Worm (Caenorhabditis elegans) whole organism, early embryonic: ENCODE measurements around the gene mab-10.

Source experiments
- B0310.2 ChIP-seq: sonication (generic microtip); optimal IDR thresholded peaks from 2 replicates; lab custom pipeline; 2016; ENCODE audit warnings: mild to moderate bottlenecking, missing genetic modification characterization, missing compliant biosample characterization
- F13C5.2 ChIP-seq: sonication (generic microtip); optimal IDR thresholded peaks from 2 replicates; lab custom pipeline; 2017; ENCODE audit warnings: mild to moderate bottlenecking, missing genetic modification characterization, inconsistent platforms, missing compliant biosample characterization
- aly-1 ChIP-seq: sonication (generic microtip); optimal IDR thresholded peaks from 2 replicates; lab custom pipeline; 2016; ENCODE audit warnings: missing genetic modification characterization, missing compliant biosample characterization
- ama-1 ChIP-seq: fragments of 150-350 bp; optimal IDR thresholded peaks from 2 replicates; lab custom pipeline; 2014
- ceh-13 ChIP-seq: fragments of 200-800 bp; sonication (Bioruptor generic); optimal IDR thresholded peaks from 2 replicates; lab custom pipeline; 2018; ENCODE audit warnings: mild to moderate bottlenecking, missing genetic modification characterization, missing compliant biosample characterization
- ceh-36 ChIP-seq: sonication (generic microtip); optimal IDR thresholded peaks from 2 replicates; lab custom pipeline; 2016; ENCODE audit warnings: missing genetic modification characterization, inconsistent platforms, missing compliant biosample characterization
- ets-7 ChIP-seq: sonication (generic microtip); optimal IDR thresholded peaks from 2 replicates; lab custom pipeline; 2016; ENCODE audit warnings: missing genotype, missing genetic modification characterization, missing compliant biosample characterization
- flt-1 ChIP-seq: fragments of 200-800 bp; sonication (Bioruptor generic); IDR thresholded peaks from 2 replicates; pipeline ENCODE4 v1.3.6; 2022; ENCODE audit warnings: missing genetic modification characterization, missing compliant biosample characterization
- hmbx-1 ChIP-seq: sonication (generic microtip); optimal IDR thresholded peaks from 2 replicates; lab custom pipeline; 2016; ENCODE audit warnings: mild to moderate bottlenecking, missing genetic modification characterization, missing compliant biosample characterization
- hmg-4 ChIP-seq: fragments of 200-800 bp; sonication (Bioruptor generic); optimal IDR thresholded peaks from 2 replicates; lab custom pipeline; 2018; ENCODE audit warnings: mild to moderate bottlenecking, missing genetic modification characterization, missing compliant biosample characterization
- hnd-1 ChIP-seq: sonication (generic microtip); optimal IDR thresholded peaks from 2 replicates; lab custom pipeline; 2016; ENCODE audit warnings: missing genetic modification characterization, missing compliant biosample characterization
- pes-1 ChIP-seq: fragments of 200-800 bp; sonication (Bioruptor generic); IDR thresholded peaks from 2 replicates; pipeline ENCODE4 v1.3.6; 2022; ENCODE audit warnings: missing genetic modification reagents, missing genetic modification characterization, missing compliant biosample characterization
- scrt-1 ChIP-seq: fragments of 200-800 bp; sonication (Bioruptor generic); IDR thresholded peaks from 2 replicates; pipeline ENCODE4 v1.3.6; 2022; ENCODE audit warnings: missing genetic modification characterization, missing compliant biosample characterization
- sea-1 ChIP-seq: fragments of 200-800 bp; sonication (Bioruptor generic); conservative IDR thresholded peaks from 2 replicates; pipeline ENCODE4 v1.3.6; 2022; ENCODE audit warnings: missing genetic modification characterization, missing compliant biosample characterization
- tbx-11 ChIP-seq: fragments of 200-800 bp; sonication (Bioruptor generic); IDR thresholded peaks from 2 replicates; pipeline ENCODE4 v1.3.6; 2022; ENCODE audit warnings: missing genetic modification characterization, missing compliant biosample characterization
- tbx-37 ChIP-seq: fragments of 200-800 bp; sonication (Bioruptor generic); conservative IDR thresholded peaks from 2 replicates; pipeline ENCODE4 v1.3.6; 2022; ENCODE audit warnings: missing genetic modification reagents, missing genetic modification characterization, missing compliant biosample characterization
- tra-4 ChIP-seq: sonication (generic microtip); optimal IDR thresholded peaks from 2 replicates; lab custom pipeline; 2017; ENCODE audit warnings: missing genetic modification characterization, missing compliant biosample characterization

mab-10 gene

DNA sequence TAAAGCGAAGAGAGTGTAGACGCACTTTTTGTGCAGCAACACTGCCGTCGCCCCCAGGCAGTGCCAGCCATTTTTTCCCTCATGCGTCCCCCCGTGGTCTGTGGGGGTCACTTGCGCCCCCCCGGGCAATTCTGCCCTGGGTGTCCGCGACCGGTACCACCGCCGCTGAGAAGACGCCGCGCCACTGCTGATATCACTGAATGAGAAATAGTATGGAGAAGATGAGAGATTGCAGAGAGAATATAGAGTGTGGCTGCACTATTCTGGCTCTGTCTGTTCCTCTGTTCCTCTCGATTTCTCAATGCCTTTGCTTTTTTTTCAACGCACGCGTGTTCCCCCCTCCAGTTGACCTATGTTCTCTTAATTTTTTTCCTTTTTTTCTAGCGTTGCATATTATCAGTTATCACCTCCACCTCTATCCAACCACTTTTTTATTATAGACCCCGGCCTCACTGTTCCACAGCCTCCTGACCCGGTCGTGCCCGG, at the start of gene mab-10:
Gene mab-10, plus strand, starts transcription at position 436 of the 486 bp plus-strand sequence.
- no peak for TF ChIP-seq tra-4 (tag; lab: Kevin White, UChicago)
- TF ChIP-seq ets-7 (tag; lab: Kevin White, UChicago): no peak
- peak; percentile 59; the same call in 1 of the 2 replicates for TF ChIP-seq scrt-1 (GFP tag; lab: Robert Waterston, UW)

DNA sequence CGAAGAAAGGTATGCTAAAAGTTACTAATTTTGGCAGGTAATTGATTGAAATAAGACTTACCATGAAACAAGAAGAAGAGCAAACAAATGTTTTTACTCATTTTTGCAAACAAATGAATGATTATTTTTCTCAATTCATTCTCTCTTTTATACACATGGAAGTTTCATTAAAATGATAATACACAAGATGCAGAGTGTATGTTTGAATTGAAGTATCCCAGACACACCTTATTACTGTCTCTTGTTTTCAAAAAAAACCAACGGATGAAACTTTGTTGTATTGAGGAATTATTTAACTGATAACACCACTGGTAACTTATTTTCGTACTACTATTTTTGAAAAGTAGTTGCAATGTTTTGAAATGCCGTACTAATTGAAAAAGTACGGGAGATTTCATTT, 48.5 kb upstream of the mab-10 start, which contains the start of gene clec-59:
Gene clec-59, minus strand, starts transcription at position 101 of the 400 bp plus-strand sequence.
- TF ChIP-seq ets-7 (tag; lab: Kevin White, UChicago) (no peak), pes-1 (GFP tag; lab: Robert Waterston, UW) (no peak), hnd-1 (tag; lab: Kevin White, UChicago) (no peak)

DNA sequence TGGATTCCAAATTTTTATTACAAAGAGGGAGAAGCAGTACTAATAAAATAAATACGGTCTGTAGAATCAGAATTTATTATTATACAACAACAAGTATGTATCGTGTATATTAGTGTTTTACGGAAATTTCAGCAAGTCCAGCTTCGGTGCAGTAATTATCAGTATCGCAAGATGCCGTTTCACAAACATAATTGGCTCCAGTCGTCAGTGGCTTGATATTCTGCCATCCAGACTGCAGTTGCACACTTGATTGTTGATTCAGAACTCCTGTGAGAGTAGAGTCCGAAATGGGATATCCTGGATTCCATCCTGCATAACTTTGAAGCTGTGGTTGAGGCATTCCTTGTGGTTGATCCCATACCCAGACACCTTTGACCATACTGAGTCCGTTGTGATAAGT, 47.8 kb upstream of the mab-10 start:
- TF ChIP-seq ceh-36 (tag; lab: Kevin White, UChicago): no peak
- TF ChIP-seq pes-1 (GFP tag; lab: Robert Waterston, UW): no peak
- TF ChIP-seq hnd-1 (tag; lab: Kevin White, UChicago): no peak
- TF ChIP-seq sea-1 (GFP tag; lab: Robert Waterston, UW): no peak

DNA sequence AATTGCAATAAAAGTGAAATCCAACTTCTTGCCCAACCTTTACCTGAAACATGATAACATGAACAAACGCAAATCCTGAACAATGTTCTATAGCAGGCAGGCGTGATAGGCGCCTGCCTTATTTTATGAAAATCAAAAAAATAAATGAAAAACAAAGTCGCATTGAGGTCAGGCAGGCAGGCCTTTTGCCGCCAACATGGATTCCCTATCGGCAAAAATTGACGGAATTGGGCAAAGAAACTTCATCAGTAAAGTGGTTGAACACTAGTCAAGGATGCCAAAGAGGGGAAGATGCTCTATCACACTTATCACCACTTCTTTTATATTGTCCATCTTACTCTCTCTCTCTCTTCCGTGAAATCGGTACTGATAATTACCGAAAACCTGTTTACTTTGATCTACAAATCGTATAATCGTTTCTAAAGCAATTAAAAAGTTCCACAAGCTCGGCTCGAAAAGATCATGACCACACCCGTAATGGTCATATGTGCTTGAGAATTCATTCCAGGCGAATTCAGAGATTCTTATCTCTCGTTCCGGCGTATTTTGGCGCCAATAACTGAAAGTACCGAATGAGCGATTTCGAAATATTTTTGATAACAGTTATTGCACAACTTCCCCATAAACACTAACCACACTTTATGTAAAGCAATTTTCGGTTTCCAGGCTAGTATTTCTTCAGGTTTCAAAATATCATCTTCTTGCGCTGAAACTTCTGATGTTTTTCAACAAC, 45.9 kb upstream of the mab-10 start, which contains the start of the genes clec-60 and ZK666.11:
Gene clec-60, minus strand, starts transcription at position 51 of the 733 bp plus-strand sequence.
Gene ZK666.11, plus strand, starts transcription at position 699 of the 733 bp plus-strand sequence.
- no peak for TF ChIP-seq ama-1 (lab: Kevin White, UChicago)
- TF ChIP-seq aly-1 (tag; lab: Kevin White, UChicago): no peak
- TF ChIP-seq B0310.2 (tag; lab: Kevin White, UChicago): no peak
- no peak for TF ChIP-seq hmbx-1
- no peak for TF ChIP-seq ceh-13 (GFP tag; lab: Kevin White, UChicago)
- no peak for TF ChIP-seq sea-1 (GFP tag; lab: Robert Waterston, UW)
- TF ChIP-seq F13C5.2 (tag; lab: Kevin White, UChicago): no peak
- TF ChIP-seq flt-1 (GFP tag; lab: Robert Waterston, UW): no peak
- TF ChIP-seq hnd-1 (tag; lab: Kevin White, UChicago): no peak
- TF ChIP-seq ets-7 (tag; lab: Kevin White, UChicago): no peak
- no peak for TF ChIP-seq tbx-11 (GFP tag; lab: Robert Waterston, UW)

DNA sequence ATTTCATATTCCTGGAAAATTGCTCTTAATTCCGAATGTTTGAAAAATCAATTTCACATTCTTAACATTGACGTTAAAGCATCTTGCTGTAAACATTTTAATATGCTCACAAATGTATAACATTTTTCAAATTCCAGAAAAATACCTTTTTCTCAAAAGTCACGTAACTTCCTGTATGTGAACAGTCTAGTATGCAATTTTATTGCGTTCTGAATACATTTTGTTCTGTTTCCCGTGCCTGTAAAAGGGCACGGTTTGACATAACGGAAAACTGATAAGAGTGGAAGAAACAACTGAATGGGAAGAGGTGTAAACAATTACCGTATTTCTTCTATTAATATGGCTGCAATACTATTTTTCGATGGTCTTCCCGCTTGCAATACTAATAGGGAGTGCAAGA, 45.0 kb upstream of the mab-10 start:
- TF ChIP-seq F13C5.2 (tag; lab: Kevin White, UChicago) (no peak), pes-1 (GFP tag; lab: Robert Waterston, UW) (no peak), ets-7 (tag; lab: Kevin White, UChicago) (no peak), tbx-11 (GFP tag; lab: Robert Waterston, UW) (no peak), ceh-36 (tag; lab: Kevin White, UChicago) (no peak), tra-4 (tag; lab: Kevin White, UChicago) (no peak), hmbx-1 (no peak), aly-1 (tag; lab: Kevin White, UChicago) (no peak), ceh-13 (GFP tag; lab: Kevin White, UChicago) (no peak), B0310.2 (tag; lab: Kevin White, UChicago) (no peak), sea-1 (GFP tag; lab: Robert Waterston, UW) (no peak), scrt-1 (GFP tag; lab: Robert Waterston, UW) (no peak)

DNA sequence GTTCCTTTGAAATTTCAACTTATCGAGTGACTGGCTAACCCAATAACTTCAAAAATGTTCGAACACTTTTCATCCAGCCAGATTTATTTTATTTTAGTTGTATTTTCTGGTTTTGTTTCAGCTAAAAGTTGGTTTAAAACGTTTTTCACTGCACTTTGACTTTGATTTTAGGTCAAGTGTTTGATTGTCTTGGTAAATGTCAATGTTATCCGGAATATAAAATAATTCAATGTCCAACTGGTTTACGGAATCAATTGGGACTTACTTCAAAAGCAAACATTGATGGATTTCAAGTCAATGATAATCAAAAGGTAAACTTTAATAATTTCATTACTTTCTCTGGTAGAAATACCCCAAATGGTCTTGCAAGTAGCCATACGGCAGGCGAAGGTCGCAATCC, 44.0 kb upstream of the mab-10 start:
- TF ChIP-seq ama-1 (lab: Kevin White, UChicago) (no peak), aly-1 (tag; lab: Kevin White, UChicago) (no peak), hnd-1 (tag; lab: Kevin White, UChicago) (no peak), hmbx-1 (no peak), flt-1 (GFP tag; lab: Robert Waterston, UW) (no peak), tbx-11 (GFP tag; lab: Robert Waterston, UW) (no peak)

DNA sequence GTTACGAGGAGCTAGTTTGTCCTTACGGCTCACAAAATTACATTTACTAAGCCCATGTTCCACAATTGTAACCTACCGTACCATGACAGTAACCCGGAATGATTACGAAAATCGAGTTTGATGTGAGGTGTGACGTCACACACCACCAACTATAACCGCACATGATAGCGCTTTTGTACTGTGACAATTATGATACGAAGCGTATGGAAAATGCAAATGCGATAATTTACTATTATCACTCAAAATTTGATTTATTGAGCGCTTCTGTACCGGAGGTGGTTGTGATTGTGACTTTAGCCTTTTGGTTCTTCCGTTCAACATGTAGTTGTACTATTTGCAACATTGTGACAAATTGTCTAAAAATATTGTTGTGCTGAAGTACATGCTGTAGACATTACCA, 42.2 kb upstream of the mab-10 start:
- TF ChIP-seq hmbx-1: no peak
- no peak for TF ChIP-seq flt-1 (GFP tag; lab: Robert Waterston, UW)
- TF ChIP-seq pes-1 (GFP tag; lab: Robert Waterston, UW): no peak
- TF ChIP-seq scrt-1 (GFP tag; lab: Robert Waterston, UW): no peak
- TF ChIP-seq ceh-36 (tag; lab: Kevin White, UChicago): no peak
- no peak for TF ChIP-seq hmg-4 (GFP tag; lab: Kevin White, UChicago)
- TF ChIP-seq tbx-11 (GFP tag; lab: Robert Waterston, UW): no peak
- TF ChIP-seq hnd-1 (tag; lab: Kevin White, UChicago): no peak
- TF ChIP-seq sea-1 (GFP tag; lab: Robert Waterston, UW): no peak
- TF ChIP-seq B0310.2 (tag; lab: Kevin White, UChicago): no peak
- TF ChIP-seq tbx-37 (GFP tag; lab: Robert Waterston, UW): no peak
- no peak for TF ChIP-seq F13C5.2 (tag; lab: Kevin White, UChicago)
- no peak for TF ChIP-seq ets-7 (tag; lab: Kevin White, UChicago)

DNA sequence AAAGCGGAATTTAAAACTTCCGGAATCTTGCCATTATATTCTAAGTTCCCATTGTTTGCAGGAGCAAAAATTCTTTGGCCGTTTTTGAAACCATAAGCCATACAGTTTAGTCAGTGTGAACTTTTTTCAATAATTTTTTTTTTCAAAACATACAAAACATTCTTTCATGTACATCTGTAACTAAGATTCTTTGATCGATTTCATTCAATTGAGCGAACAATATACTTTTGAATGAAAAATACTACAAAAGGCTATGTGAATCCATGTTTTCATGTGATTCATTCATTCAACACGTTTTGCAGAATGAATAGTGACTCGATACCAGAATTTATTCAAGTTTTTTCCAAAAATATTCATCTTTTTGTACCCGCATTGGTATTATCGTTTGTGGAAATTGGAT, 41.1 kb upstream of the mab-10 start, which contains the start of gene ZK666.15:
Gene ZK666.15, plus strand, starts transcription at position 301 of the 400 bp plus-strand sequence.
- no peak for TF ChIP-seq ceh-36 (tag; lab: Kevin White, UChicago)
- TF ChIP-seq sea-1 (GFP tag; lab: Robert Waterston, UW): no peak
- no peak for TF ChIP-seq scrt-1 (GFP tag; lab: Robert Waterston, UW)
- TF ChIP-seq tbx-11 (GFP tag; lab: Robert Waterston, UW): no peak
- TF ChIP-seq hmbx-1: no peak
- TF ChIP-seq B0310.2 (tag; lab: Kevin White, UChicago): no peak
- no peak for TF ChIP-seq ama-1 (lab: Kevin White, UChicago)
- no peak for TF ChIP-seq pes-1 (GFP tag; lab: Robert Waterston, UW)
- no peak for TF ChIP-seq tbx-37 (GFP tag; lab: Robert Waterston, UW)
- no peak for TF ChIP-seq F13C5.2 (tag; lab: Kevin White, UChicago)
- TF ChIP-seq hnd-1 (tag; lab: Kevin White, UChicago): no peak
- no peak for TF ChIP-seq tra-4 (tag; lab: Kevin White, UChicago)
- TF ChIP-seq ets-7 (tag; lab: Kevin White, UChicago): no peak
- TF ChIP-seq flt-1 (GFP tag; lab: Robert Waterston, UW): no peak
- TF ChIP-seq aly-1 (tag; lab: Kevin White, UChicago): no peak
- TF ChIP-seq ceh-13 (GFP tag; lab: Kevin White, UChicago): no peak
- no peak for TF ChIP-seq hmg-4 (GFP tag; lab: Kevin White, UChicago)
